Worm (Caenorhabditis elegans) whole organism, L1 larva: Measurements from ENCODE around the gene glrx-21.

Experiments used
- C04F5.9 ChIP-seq: sonication (generic microtip); optimal IDR thresholded peaks from 2 replicates; lab custom pipeline; 2016; ENCODE audit warnings: missing genetic modification characterization, missing compliant biosample characterization
- C16A3.4 ChIP-seq: fragments of 150-350 bp; optimal IDR thresholded peaks from 2 replicates; lab custom pipeline; 2014; ENCODE audit warnings: missing biosample characterization, missing genetic modification characterization
- ama-1 ChIP-seq: fragments of 150-350 bp; optimal IDR thresholded peaks from 2 replicates; lab custom pipeline; 2014
- ceh-63 ChIP-seq: fragments of 200-800 bp; sonication (Bioruptor generic); optimal IDR thresholded peaks from 2 replicates; lab custom pipeline; 2018; ENCODE audit warnings: mild to moderate bottlenecking, missing genetic modification characterization, missing compliant biosample characterization
- ceh-8 ChIP-seq: fragments of 200-800 bp; sonication (Bioruptor generic); optimal IDR thresholded peaks from 2 replicates; lab custom pipeline; 2018; ENCODE audit warnings: mild to moderate bottlenecking, missing genetic modification characterization, moderate library complexity, missing compliant biosample characterization
- ceh-82 ChIP-seq, 3 experiments: fragments of 150-350 bp in 1 of 3; sonication (generic microtip) in 2 of 3; optimal IDR thresholded peaks; 2 replicates each; lab custom pipeline; 2014 to 2017; ENCODE audit warnings: missing biosample characterization in 3 of 3, missing genetic modification characterization in 3 of 3
- ceh-90 ChIP-seq: sonication (generic microtip); optimal IDR thresholded peaks from 2 replicates; lab custom pipeline; 2016; ENCODE audit warnings: missing genetic modification characterization, missing compliant biosample characterization
- ces-1 ChIP-seq: fragments of 150-350 bp; optimal IDR thresholded peaks from 2 replicates; lab custom pipeline; 2014; ENCODE audit warnings: missing biosample characterization, missing genetic modification reagents, missing genetic modification characterization
- dsc-1 ChIP-seq: sonication (generic microtip); optimal IDR thresholded peaks from 2 replicates; lab custom pipeline; 2016; ENCODE audit warnings: mild to moderate bottlenecking, missing genetic modification characterization, missing compliant biosample characterization
- efl-1 ChIP-seq, 4 experiments: fragments of 150-350 bp; optimal IDR thresholded peaks in 3 of 4; peaks in 1 of 4; 1 replicate in 1 of 4; 2 replicates in 3 of 4; lab custom pipeline; 2014; ENCODE audit warnings: missing biosample characterization in 2 of 4, missing genetic modification characterization in 2 of 4, missing genetic modification reagents in 2 of 4
- efl-3 ChIP-seq: fragments of 200-800 bp; sonication (Bioruptor generic); optimal IDR thresholded peaks from 2 replicates; lab custom pipeline; 2018; ENCODE audit warnings: mild to moderate bottlenecking, missing genetic modification characterization, missing compliant biosample characterization
- egl-27 ChIP-seq, 2 experiments: fragments of 150-350 bp in 1 of 2; sonication (generic microtip); optimal IDR thresholded peaks; 3 replicates each; lab custom pipeline; 2017 to 2018; ENCODE audit warnings: missing biosample characterization in 2 of 2, missing genetic modification characterization in 2 of 2, missing genetic modification reagents in 2 of 2
- elt-2 ChIP-seq: sonication (generic microtip); optimal IDR thresholded peaks from 2 replicates; lab custom pipeline; 2016; ENCODE audit warnings: missing genetic modification characterization, mild to moderate bottlenecking, inconsistent platforms, missing compliant biosample characterization, missing genetic modification reagents
- fkh-10 ChIP-seq: sonication (generic microtip); optimal IDR thresholded peaks from 2 replicates; lab custom pipeline; 2017; ENCODE audit warnings: missing biosample characterization, missing genetic modification reagents, missing genetic modification characterization
- fkh-4 ChIP-seq: sonication (generic microtip); optimal IDR thresholded peaks from 2 replicates; lab custom pipeline; 2016; ENCODE audit warnings: missing compliant biosample characterization, missing genetic modification characterization, borderline replicate concordance
- fkh-8 ChIP-seq: sonication (generic microtip); optimal IDR thresholded peaks from 2 replicates; lab custom pipeline; 2016; ENCODE audit warnings: mild to moderate bottlenecking, missing genetic modification characterization, missing compliant biosample characterization
- jun-1 ChIP-seq: fragments of 150-350 bp; optimal IDR thresholded peaks from 2 replicates; lab custom pipeline; 2014; ENCODE audit warnings: missing biosample characterization, missing genetic modification reagents, missing genetic modification characterization
- lin-14 ChIP-seq: fragments of 200-800 bp; sonication (Bioruptor generic); optimal IDR thresholded peaks from 2 replicates; lab custom pipeline; 2018; ENCODE audit warnings: mild to moderate bottlenecking, missing genetic modification characterization, moderate library complexity, missing compliant biosample characterization
- lin-15B ChIP-seq: fragments of 150-350 bp; sonication (generic microtip); optimal IDR thresholded peaks from 3 replicates; lab custom pipeline; 2014; ENCODE audit warnings: missing biosample characterization, missing genetic modification characterization
- lin-35 ChIP-seq, 2 experiments: fragments of 150-350 bp; optimal IDR thresholded peaks; 2 replicates each; lab custom pipeline; 2014; ENCODE audit warnings: missing biosample characterization in 2 of 2, missing genetic modification characterization in 2 of 2, missing genetic modification reagents in 2 of 2
- lin-39 ChIP-seq: fragments of 150-350 bp; optimal IDR thresholded peaks from 2 replicates; lab custom pipeline; 2014; ENCODE audit warnings: missing biosample characterization, missing genetic modification reagents, missing genetic modification characterization
- lsy-2 ChIP-seq, 2 experiments: fragments of 150-350 bp; optimal IDR thresholded peaks; 2 replicates each; lab custom pipeline; 2014; ENCODE audit warnings: missing biosample characterization in 2 of 2, missing genetic modification characterization in 2 of 2
- mdl-1 ChIP-seq, 2 experiments: fragments of 150-350 bp; optimal IDR thresholded peaks; 2 replicates each; lab custom pipeline; 2014 to 2017; ENCODE audit warnings: missing biosample characterization in 2 of 2, missing genetic modification characterization in 2 of 2, inconsistent platforms in 1 of 2
- nhr-12 ChIP-seq: sonication (generic microtip); optimal IDR thresholded peaks from 2 replicates; lab custom pipeline; 2017; ENCODE audit warnings: missing biosample characterization, missing genetic modification characterization
- nhr-19 ChIP-seq: fragments of 200-800 bp; sonication (Bioruptor generic); conservative IDR thresholded peaks from 2 replicates; pipeline ENCODE4 v1.3.6; 2022; ENCODE audit warnings: missing genetic modification characterization, missing compliant biosample characterization
- nhr-77 ChIP-seq: fragments of 150-350 bp; optimal IDR thresholded peaks from 2 replicates; lab custom pipeline; 2014; ENCODE audit warnings: missing biosample characterization, missing genetic modification characterization
- nhr-84 ChIP-seq: sonication (generic microtip); optimal IDR thresholded peaks from 2 replicates; lab custom pipeline; 2017; ENCODE audit warnings: missing biosample characterization, missing genetic modification characterization
- nhr-85 ChIP-seq: sonication (generic microtip); peaks from one replicate; lab custom pipeline; 2016; ENCODE audit warnings: missing genetic modification characterization, inconsistent platforms, missing compliant biosample characterization
- pax-3 ChIP-seq: fragments of 200-800 bp; sonication (Bioruptor generic); optimal IDR thresholded peaks from 2 replicates; lab custom pipeline; 2018; ENCODE audit warnings: mild to moderate bottlenecking, missing genetic modification characterization, moderate library complexity, missing compliant biosample characterization
- rnt-1 ChIP-seq: sonication (generic microtip); optimal IDR thresholded peaks from 2 replicates; lab custom pipeline; 2016; ENCODE audit warnings: mild to moderate bottlenecking, missing genetic modification characterization, moderate library complexity, missing compliant biosample characterization
- skn-1 ChIP-seq: fragments of 150-350 bp; optimal IDR thresholded peaks from 2 replicates; lab custom pipeline; 2014; ENCODE audit warnings: missing biosample characterization, missing genetic modification characterization
- sox-4 ChIP-seq: sonication (generic microtip); optimal IDR thresholded peaks from 2 replicates; lab custom pipeline; 2016; ENCODE audit warnings: missing genetic modification characterization, missing compliant biosample characterization
- sup-37 ChIP-seq: fragments of 200-800 bp; sonication (Bioruptor generic); optimal IDR thresholded peaks from 2 replicates; lab custom pipeline; 2018; ENCODE audit warnings: mild to moderate bottlenecking, missing genetic modification characterization, missing compliant biosample characterization
- swsn-7 ChIP-seq: sonication (generic microtip); optimal IDR thresholded peaks from 2 replicates; lab custom pipeline; 2016; ENCODE audit warnings: missing genetic modification characterization, missing compliant biosample characterization
- tlp-1 ChIP-seq: fragments of 150-350 bp; optimal IDR thresholded peaks from 2 replicates; lab custom pipeline; 2014; ENCODE audit warnings: missing biosample characterization, missing genetic modification characterization
- unc-86 ChIP-seq: sonication (generic microtip); optimal IDR thresholded peaks from 2 replicates; lab custom pipeline; 2016; ENCODE audit warnings: missing genetic modification characterization, missing compliant biosample characterization
- unc-98 ChIP-seq: fragments of 200-800 bp; sonication (Bioruptor generic); IDR thresholded peaks from 2 replicates; pipeline ENCODE4 v1.3.6; 2022; ENCODE audit warnings: missing genetic modification characterization, missing compliant biosample characterization
- vab-15 ChIP-seq: sonication (generic microtip); optimal IDR thresholded peaks from 2 replicates; lab custom pipeline; 2017; ENCODE audit warnings: missing genotype, mild to moderate bottlenecking, missing genetic modification characterization, missing compliant biosample characterization
- xbp-1 ChIP-seq: sonication (generic microtip); optimal IDR thresholded peaks from 2 replicates; lab custom pipeline; 2016; ENCODE audit warnings: missing genetic modification characterization, missing compliant biosample characterization
- zag-1 ChIP-seq: fragments of 150-350 bp; optimal IDR thresholded peaks from 2 replicates; lab custom pipeline; 2014; ENCODE audit warnings: missing biosample characterization, missing genetic modification characterization
- ztf-4 ChIP-seq: fragments of 150-350 bp; optimal IDR thresholded peaks from 2 replicates; lab custom pipeline; 2014; ENCODE audit warnings: missing biosample characterization, missing genetic modification characterization

glrx-21 gene

DNA sequence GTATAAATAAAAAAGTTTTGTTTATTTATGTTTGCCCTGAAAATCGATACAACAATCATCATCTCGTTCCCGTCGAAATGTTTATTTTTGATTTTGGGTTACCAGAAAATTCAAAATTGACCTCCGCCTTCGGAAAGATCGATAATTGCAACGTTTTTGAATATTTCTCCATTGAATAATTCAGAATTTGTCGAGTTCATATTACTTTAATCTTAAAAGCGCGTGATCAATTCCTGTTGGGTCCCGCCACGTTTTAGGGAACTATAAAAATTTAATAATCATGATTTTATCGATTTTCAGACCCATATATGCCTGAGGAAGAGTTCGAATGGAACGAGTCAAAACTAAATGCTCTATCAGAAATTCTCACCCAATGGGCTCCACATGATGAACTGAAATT is 19.6 kb downstream of the glrx-21 start, which contains the start of gene sorf-2:
Gene sorf-2 (plus strand): TSS at position 301 of the 400 bp plus-strand sequence.
- no peak for TF ChIP-seq lin-14 (GFP tag; lab: Kevin White, UChicago)
- TF ChIP-seq C16A3.4 (tag; lab: Kevin White, UChicago): no peak
- TF ChIP-seq lin-15B (tag; lab: Kevin White, UChicago): no peak
- TF ChIP-seq ceh-82 (tag; optimal IDR thresholded peaks at IDR 0.05; lab: Kevin White, UChicago): no peak
- TF ChIP-seq efl-3: no peak
- no peak for TF ChIP-seq xbp-1 (tag; lab: Kevin White, UChicago)
- no peak for TF ChIP-seq nhr-85 (tag; lab: Kevin White, UChicago)
- TF ChIP-seq ztf-4 (tag; lab: Kevin White, UChicago): no peak
- no peak for TF ChIP-seq lin-39 (tag; lab: Kevin White, UChicago)
- TF ChIP-seq fkh-8 (tag; lab: Kevin White, UChicago): no peak
- TF ChIP-seq pax-3: no peak
- no peak for TF ChIP-seq ceh-63 (GFP tag; lab: Kevin White, UChicago)
- TF ChIP-seq elt-2 (tag; lab: Kevin White, UChicago): no peak
- TF ChIP-seq rnt-1: no peak
- no peak for TF ChIP-seq zag-1
- TF ChIP-seq jun-1 (tag; lab: Kevin White, UChicago): no peak
- TF ChIP-seq nhr-77 (tag; lab: Kevin White, UChicago): no peak

- peak; percentile 57 for TF ChIP-seq ama-1 (lab: Kevin White, UChicago)
- TF ChIP-seq ceh-63 (GFP tag; lab: Kevin White, UChicago): no peak
- no peak for TF ChIP-seq ceh-90 (tag; lab: Kevin White, UChicago)
- TF ChIP-seq vab-15 (tag; lab: Kevin White, UChicago): no peak
- TF ChIP-seq nhr-84: no peak
- no peak for TF ChIP-seq lin-14 (GFP tag; lab: Kevin White, UChicago)
- no peak for TF ChIP-seq skn-1 (tag; lab: Kevin White, UChicago)
- TF ChIP-seq elt-2 (tag; lab: Kevin White, UChicago): peak; percentile 29
- no peak for TF ChIP-seq ztf-4 (tag; lab: Kevin White, UChicago)
- no peak for TF ChIP-seq efl-1 (optimal IDR thresholded peaks at IDR 0.05; lab: Kevin White, UChicago)
- peak in 1 of 2 experiments; percentile 57 for TF ChIP-seq efl-1 (GFP tag; optimal IDR thresholded peaks at IDR 0.05 in 1 of 2; lab: Kevin White, UChicago)
Measured at ce11 chrIII:5321661-5322060, 24.3 kb downstream of the glrx-21 start, which contains the start of gene F52C9.3. Gene F52C9.3, plus strand, starts transcription at chrIII:5321885.

ce11 chrIII:5318610-5319009 is 27.3 kb downstream of the glrx-21 start:
- TF ChIP-seq mdl-1 (tag; optimal IDR thresholded peaks at IDR 0.05; lab: Kevin White, UChicago) (peak in 1 of 2 experiments; percentile 21), efl-1 (optimal IDR thresholded peaks at IDR 0.05; lab: Kevin White, UChicago) (no peak), efl-1 (GFP tag; optimal IDR thresholded peaks at IDR 0.05 in 1 of 2; lab: Kevin White, UChicago) (peak in 1 of 2 experiments; percentile 94), elt-2 (tag; lab: Kevin White, UChicago) (peak; percentile 27), ces-1 (GFP tag; lab: Kevin White, UChicago) (no peak), nhr-19 (0 out of 2 replicates have a peak, but pooled peaks have one; percentile 16), ceh-8 (GFP tag; lab: Kevin White, UChicago) (no peak), lin-35 (GFP tag; optimal IDR thresholded peaks at IDR 0.05; lab: Kevin White, UChicago) (peak in 1 of 2 experiments; percentile 35)

- TF ChIP-seq ceh-8 (GFP tag; lab: Kevin White, UChicago): no peak
Measured at ce11 chrIII:5310940-5311339, 35.0 kb downstream of the glrx-21 start, which contains the start of gene pqe-1. Gene pqe-1, plus strand, starts transcription at chrIII:5311240.

- no peak for TF ChIP-seq efl-1 (optimal IDR thresholded peaks at IDR 0.05; lab: Kevin White, UChicago)
- TF ChIP-seq efl-1 (GFP tag; optimal IDR thresholded peaks at IDR 0.05 in 1 of 2; lab: Kevin White, UChicago): peak in 1 of 2 experiments; percentile 89
- no peak for TF ChIP-seq unc-98 (GFP tag; lab: Robert Waterston, UW)
Measured at ce11 chrIII:5310403-5310802, 35.5 kb downstream of the glrx-21 start.

- peak; percentile 85 for TF ChIP-seq nhr-85 (tag; lab: Kevin White, UChicago)
- peak; percentile 53 for TF ChIP-seq skn-1 (tag; lab: Kevin White, UChicago)
- peak; percentile 69 for TF ChIP-seq sox-4 (tag; lab: Kevin White, UChicago)
- peak; percentile 65 for TF ChIP-seq swsn-7
- TF ChIP-seq lsy-2 (tag; optimal IDR thresholded peaks at IDR 0.05; lab: Kevin White, UChicago): peak; percentile 62 to 82
- TF ChIP-seq tlp-1 (tag; lab: Kevin White, UChicago): no peak
- peak; percentile 67 for TF ChIP-seq unc-86 (tag; lab: Kevin White, UChicago)
- no peak for TF ChIP-seq sup-37 (GFP tag; lab: Kevin White, UChicago)
- TF ChIP-seq ceh-8 (GFP tag; lab: Kevin White, UChicago): no peak
- no peak for TF ChIP-seq fkh-10 (GFP tag; lab: Kevin White, UChicago)
- peak; percentile 82 for TF ChIP-seq fkh-4 (tag; lab: Kevin White, UChicago)
- TF ChIP-seq ceh-63 (GFP tag; lab: Kevin White, UChicago): no peak
- peak; percentile 66 for TF ChIP-seq C04F5.9 (tag; lab: Kevin White, UChicago)
- TF ChIP-seq dsc-1 (tag; lab: Kevin White, UChicago): peak; percentile 71
- TF ChIP-seq jun-1 (tag; lab: Kevin White, UChicago): no peak
- no peak for TF ChIP-seq egl-27 (tag; optimal IDR thresholded peaks at IDR 0.05; lab: Kevin White, UChicago)
- TF ChIP-seq nhr-12: no peak
- no peak for TF ChIP-seq nhr-84
Measured at ce11 chrIII:5308278-5308677, 37.6 kb downstream of the glrx-21 start, which contains the start of gene mog-3. Gene mog-3, plus strand, starts transcription at chrIII:5308596.
